Fruit fly (Drosophila melanogaster): Measurements from ENCODE around the gene Mpv17.

dm6 chr4:995958-996357 lies 33.2 kb downstream of the Mpv17 start:
- TF ChIP-seq dimm (GFP tag; IDR thresholded peaks at IDR 0.05) = no peak
- TF ChIP-seq CG17328 (GFP tag; IDR thresholded peaks at IDR 0.05) = no peak
